Worm (Caenorhabditis elegans) whole organism, dauer: ENCODE measurements around the gene pqn-48.

Experiments
- unc-62 ChIP-seq: sonication (generic microtip); optimal IDR thresholded peaks from 2 replicates; lab custom pipeline; 2017; ENCODE audit warnings: missing biosample characterization, missing genetic modification reagents, missing genetic modification characterization

pqn-48 gene

DNA sequence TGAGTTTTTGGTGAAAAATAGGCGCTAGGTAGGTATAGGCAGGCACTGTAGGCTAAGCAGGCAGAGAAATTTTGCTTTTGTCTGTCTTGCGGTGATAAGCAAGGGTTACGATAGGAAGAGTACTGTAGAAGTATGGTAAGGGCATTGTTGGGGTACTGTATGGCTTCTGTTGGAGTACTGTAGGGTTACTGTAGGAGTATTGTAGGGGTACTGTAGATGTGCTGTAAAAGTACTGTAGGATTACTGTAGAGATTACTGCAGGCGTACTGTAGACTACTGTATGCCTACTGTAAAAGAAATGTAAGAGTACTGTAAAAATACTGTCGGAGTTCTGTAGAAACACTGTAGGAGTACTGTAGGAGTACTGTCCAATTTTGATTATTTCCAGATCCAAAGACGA lies 53.8 kb downstream of the pqn-48 start:
- TF ChIP-seq unc-62 (GFP tag; lab: Kevin White, UChicago): no peak
